Fruit fly (Drosophila melanogaster) S2 (cell line): ENCODE measurements around the gene UQCR-C1.

Experiments used
- CG8478 ChIP-seq: fragments of >200 bp; optimal IDR thresholded peaks from 2 replicates; lab custom pipeline; 2018
- CTCF ChIP-seq, 2 experiments: fragments of >200 bp; optimal IDR thresholded peaks; 2 replicates each; lab custom pipeline; 2018

dm6 chr3R:14886011-14886534 lies 4.0 kb upstream of the UQCR-C1 start, which contains the start of the genes Rrp6, CG33331 and CG33332:
- TF ChIP-seq CG8478 (lab: Kevin White, UChicago) (no peak), CTCF (optimal IDR thresholded peaks at IDR 0.05; lab: Kevin White, UChicago) (no peak)
